Worm (Caenorhabditis elegans) whole organism, mixed stage, embryonic: ENCODE measurements around the gene eak-7.

ENCODE experiments used
- M03D4.4 ChIP-seq: sonication (generic microtip); optimal IDR thresholded peaks from 2 replicates; lab custom pipeline; 2017; ENCODE audit warnings: mild to moderate bottlenecking, missing genetic modification characterization, missing compliant biosample characterization
- bed-3 ChIP-seq: fragments of 200-800 bp; sonication (Bioruptor generic); optimal IDR thresholded peaks from 3 replicates; lab custom pipeline; 2018; ENCODE audit warnings: mild to moderate bottlenecking, missing genetic modification characterization, moderate library complexity, missing compliant biosample characterization
- blmp-1 ChIP-seq: fragments of 150-350 bp; optimal IDR thresholded peaks from 2 replicates; lab custom pipeline; 2014; ENCODE audit warnings: missing biosample characterization, missing genetic modification characterization
- ceh-39 ChIP-seq: fragments of 150-350 bp; optimal IDR thresholded peaks from 2 replicates; lab custom pipeline; 2014; ENCODE audit warnings: missing biosample characterization, missing genetic modification characterization
- ceh-43 ChIP-seq: fragments of 200-800 bp; sonication (Bioruptor generic); optimal IDR thresholded peaks from 2 replicates; lab custom pipeline; 2018; ENCODE audit warnings: mild to moderate bottlenecking, missing genetic modification characterization, moderate library complexity, missing compliant biosample characterization
- ceh-83 ChIP-seq: fragments of 200-800 bp; sonication (Bioruptor generic); optimal IDR thresholded peaks from 2 replicates; lab custom pipeline; 2018; ENCODE audit warnings: mild to moderate bottlenecking, missing genetic modification characterization, missing compliant biosample characterization
- ces-1 ChIP-seq: fragments of 150-350 bp; optimal IDR thresholded peaks from 2 replicates; lab custom pipeline; 2014; ENCODE audit warnings: missing biosample characterization, missing genetic modification reagents, missing genetic modification characterization
- drap-1 ChIP-seq: fragments of 200-800 bp; sonication (Bioruptor generic); optimal IDR thresholded peaks from 3 replicates; lab custom pipeline; 2018; ENCODE audit warnings: mild to moderate bottlenecking, missing genetic modification characterization, missing compliant biosample characterization
- elt-3 ChIP-seq: fragments of 150-350 bp; optimal IDR thresholded peaks from 2 replicates; lab custom pipeline; 2014; ENCODE audit warnings: missing biosample characterization, missing genetic modification characterization
- flh-1 ChIP-seq: fragments of 200-800 bp; sonication (Bioruptor generic); optimal IDR thresholded peaks from 2 replicates; lab custom pipeline; 2018; ENCODE audit warnings: mild to moderate bottlenecking, missing genetic modification characterization, moderate library complexity, missing compliant biosample characterization
- ham-2 ChIP-seq: fragments of 200-800 bp; sonication (Bioruptor generic); optimal IDR thresholded peaks from 2 replicates; lab custom pipeline; 2018; ENCODE audit warnings: mild to moderate bottlenecking, missing genetic modification characterization, missing compliant biosample characterization
- hlh-1 ChIP-seq: fragments of 150-350 bp; optimal IDR thresholded peaks from 2 replicates; lab custom pipeline; 2014; ENCODE audit warnings: missing biosample characterization, missing genetic modification reagents, missing genetic modification characterization
- lin-13 ChIP-seq: fragments of 150-350 bp; optimal IDR thresholded peaks from 2 replicates; lab custom pipeline; 2014; ENCODE audit warnings: missing biosample characterization, missing genetic modification characterization
- lin-32 ChIP-seq: fragments of 200-800 bp; sonication (Bioruptor generic); optimal IDR thresholded peaks from 2 replicates; lab custom pipeline; 2018; ENCODE audit warnings: mild to moderate bottlenecking, missing genetic modification characterization, missing compliant biosample characterization
- lsy-2 ChIP-seq: fragments of 150-350 bp; optimal IDR thresholded peaks from 2 replicates; lab custom pipeline; 2014; ENCODE audit warnings: missing biosample characterization, missing genetic modification characterization
- mab-5 ChIP-seq: fragments of 150-350 bp; optimal IDR thresholded peaks from 2 replicates; lab custom pipeline; 2014; ENCODE audit warnings: missing biosample characterization, missing genetic modification characterization
- mep-1 ChIP-seq: fragments of 150-350 bp; optimal IDR thresholded peaks from 2 replicates; lab custom pipeline; 2017; ENCODE audit warnings: missing biosample characterization, missing genetic modification reagents, missing genetic modification characterization, inconsistent platforms
- mls-2 ChIP-seq: sonication (generic microtip); optimal IDR thresholded peaks from 2 replicates; lab custom pipeline; 2016; ENCODE audit warnings: mild to moderate bottlenecking, missing genetic modification characterization, moderate library complexity, missing compliant biosample characterization
- nhr-12 ChIP-seq: fragments of 150-350 bp; optimal IDR thresholded peaks from 2 replicates; lab custom pipeline; 2014; ENCODE audit warnings: missing biosample characterization, missing genetic modification characterization
- nhr-237 ChIP-seq: fragments of 150-350 bp; optimal IDR thresholded peaks from 2 replicates; lab custom pipeline; 2014; ENCODE audit warnings: missing biosample characterization, missing genetic modification characterization
- nhr-76 ChIP-seq: sonication (generic microtip); optimal IDR thresholded peaks from 2 replicates; lab custom pipeline; 2017; ENCODE audit warnings: missing biosample characterization, missing genetic modification characterization
- pha-4 ChIP-seq: fragments of 150-350 bp; optimal IDR thresholded peaks from 2 replicates; lab custom pipeline; 2018; ENCODE audit warnings: missing biosample characterization, missing genetic modification reagents, missing genetic modification characterization
- sem-2 ChIP-seq: fragments of 200-800 bp; sonication (Bioruptor generic); optimal IDR thresholded peaks from 2 replicates; lab custom pipeline; 2018; ENCODE audit warnings: mild to moderate bottlenecking, missing genetic modification characterization, missing compliant biosample characterization
- snpc-4 ChIP-seq: fragments of 150-350 bp; optimal IDR thresholded peaks from 2 replicates; lab custom pipeline; 2014; ENCODE audit warnings: missing biosample characterization, missing genetic modification characterization
- sptf-1 ChIP-seq: sonication (generic microtip); optimal IDR thresholded peaks from 2 replicates; lab custom pipeline; 2017; ENCODE audit warnings: mild to moderate bottlenecking, missing genetic modification characterization, moderate library complexity, missing compliant biosample characterization
- unc-39 ChIP-seq: fragments of 150-350 bp; optimal IDR thresholded peaks from 2 replicates; lab custom pipeline; 2014; ENCODE audit warnings: missing biosample characterization, missing genetic modification characterization
- unc-62 ChIP-seq: fragments of 150-350 bp; optimal IDR thresholded peaks from 2 replicates; lab custom pipeline; 2014; ENCODE audit warnings: missing biosample characterization, missing genetic modification reagents, missing genetic modification characterization
- zip-8 ChIP-seq: fragments of 150-350 bp; optimal IDR thresholded peaks from 2 replicates; lab custom pipeline; 2014; ENCODE audit warnings: missing biosample characterization, missing genetic modification characterization
- ztf-11 ChIP-seq: fragments of 150-350 bp; optimal IDR thresholded peaks from 2 replicates; lab custom pipeline; 2014; ENCODE audit warnings: missing biosample characterization, missing genetic modification characterization

The eak-7 gene

DNA sequence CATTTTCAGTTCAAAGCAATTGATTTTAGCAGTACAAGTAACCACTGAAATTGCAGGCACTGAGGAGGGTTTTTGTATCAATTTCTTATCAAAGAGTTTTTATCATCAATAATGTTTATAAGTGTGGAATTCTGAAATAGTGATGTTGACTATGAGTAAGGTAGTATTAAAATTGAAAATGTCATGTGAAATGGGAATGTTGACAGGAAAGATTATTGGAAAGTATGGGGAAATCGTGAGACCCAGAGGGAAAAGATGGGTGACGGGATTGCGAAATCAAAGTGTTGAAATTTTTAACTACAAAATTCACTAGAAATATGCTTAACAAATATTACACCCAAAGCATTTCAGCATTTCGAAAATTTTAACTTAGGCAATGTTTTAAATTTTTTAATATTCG, 38.6 kb downstream of the eak-7 start, which contains the start of gene F53B2.8:
Gene F53B2.8 (minus strand): TSS at position 180 of the 400 bp plus-strand sequence.
- TF ChIP-seq mls-2 (tag; lab: Kevin White, UChicago) = no peak
- TF ChIP-seq nhr-237 (tag; lab: Kevin White, UChicago) = no peak
- TF ChIP-seq sem-2 (GFP tag; lab: Kevin White, UChicago) = no peak
- no peak for TF ChIP-seq ceh-83
- no peak for TF ChIP-seq ceh-43

DNA sequence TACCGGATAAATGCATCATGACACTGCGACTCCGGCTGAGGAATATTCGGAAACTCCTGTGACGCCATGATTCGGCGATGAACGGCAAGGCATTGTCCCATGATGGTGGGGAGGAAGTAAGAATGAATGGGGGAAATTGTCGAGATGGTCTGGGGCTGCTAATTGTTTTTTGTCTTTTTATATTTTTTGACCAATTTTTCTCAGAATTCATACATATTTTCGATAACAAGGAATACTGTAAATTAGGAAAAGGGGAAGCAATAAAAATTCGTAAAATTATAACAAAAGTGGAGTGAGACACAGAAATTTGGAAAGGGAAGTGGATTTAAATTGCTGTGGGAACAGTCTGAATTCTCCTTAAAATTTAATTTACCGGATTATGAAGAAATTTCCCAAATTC, 40.4 kb downstream of the eak-7 start, which contains the start of gene eak-4:
Gene eak-4 (minus strand): TSS at position 101 of the 400 bp plus-strand sequence.
- TF ChIP-seq ceh-39 (no peak), lin-13 (tag; lab: Kevin White, UChicago) (no peak), ceh-43 (no peak), ces-1 (GFP tag; lab: Kevin White, UChicago) (no peak), ztf-11 (no peak), sem-2 (GFP tag; lab: Kevin White, UChicago) (no peak)

DNA sequence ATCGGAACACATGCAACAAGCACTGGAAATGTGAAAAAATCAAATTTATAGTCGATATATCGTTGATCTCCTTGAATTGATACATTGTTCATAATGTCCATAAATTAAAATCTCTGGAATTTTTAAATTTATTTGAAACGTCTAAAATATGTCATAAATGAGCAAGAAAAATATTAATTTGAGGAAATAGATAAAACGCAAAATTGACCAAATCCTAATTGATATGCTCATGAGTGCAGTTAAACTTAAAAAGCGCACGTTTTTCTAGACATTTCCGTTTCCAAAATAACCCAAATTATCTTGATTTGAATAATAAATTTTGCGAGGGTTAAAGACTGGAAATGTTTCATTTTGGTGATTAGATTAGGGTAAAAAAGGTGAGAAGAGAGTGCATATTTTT, 43.3 kb downstream of the eak-7 start, which contains the start of gene sru-13:
Gene sru-13 (minus strand): TSS at position 101 of the 400 bp plus-strand sequence.
- TF ChIP-seq ceh-43 = no peak
- no peak for TF ChIP-seq bed-3
- TF ChIP-seq nhr-12 = no peak
- no peak for TF ChIP-seq ham-2 (GFP tag; lab: Kevin White, UChicago)
- TF ChIP-seq elt-3 (tag; lab: Kevin White, UChicago) = no peak
- TF ChIP-seq mab-5 (tag; lab: Kevin White, UChicago) = no peak
- no peak for TF ChIP-seq sptf-1 (tag; lab: Kevin White, UChicago)
- no peak for TF ChIP-seq lin-13 (tag; lab: Kevin White, UChicago)
- no peak for TF ChIP-seq lin-32
- no peak for TF ChIP-seq sem-2 (GFP tag; lab: Kevin White, UChicago)
- TF ChIP-seq pha-4 (tag; lab: Kevin White, UChicago) = no peak
- TF ChIP-seq zip-8 (tag; lab: Kevin White, UChicago) = no peak
- no peak for TF ChIP-seq nhr-76 (tag; lab: Kevin White, UChicago)
- TF ChIP-seq M03D4.4 = no peak
- TF ChIP-seq blmp-1 (tag; lab: Kevin White, UChicago) = no peak
- no peak for TF ChIP-seq nhr-237 (tag; lab: Kevin White, UChicago)
- no peak for TF ChIP-seq unc-62

DNA sequence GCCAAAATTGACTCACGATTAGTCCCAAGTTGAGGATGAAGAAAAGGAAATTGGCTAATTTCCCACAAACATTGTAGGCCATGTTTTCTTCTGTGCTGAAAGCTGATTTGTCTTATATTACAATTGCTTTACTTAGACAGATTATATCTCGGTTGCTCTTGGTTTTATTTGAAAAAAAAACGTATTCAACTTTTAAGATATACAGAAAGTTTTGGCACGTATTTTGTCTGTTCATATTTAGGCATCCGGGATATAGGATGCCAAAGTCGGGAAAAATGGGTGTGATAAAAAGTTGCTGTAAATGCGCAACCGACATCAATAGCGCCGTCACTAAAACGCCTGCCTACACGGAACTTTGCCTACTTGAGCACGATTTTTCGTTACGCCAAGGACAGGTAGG, 45.6 kb downstream of the eak-7 start, which contains the start of gene tsp-4:
Gene tsp-4 (minus strand): TSS at position 101 of the 400 bp plus-strand sequence.
- TF ChIP-seq ceh-83 (no peak), mep-1 (tag; lab: Kevin White, UChicago) (no peak), blmp-1 (tag; lab: Kevin White, UChicago) (no peak), ceh-39 (no peak), bed-3 (no peak), snpc-4 (tag; lab: Kevin White, UChicago) (no peak), unc-39 (no peak), lsy-2 (tag; lab: Kevin White, UChicago) (no peak), flh-1 (no peak), lin-13 (tag; lab: Kevin White, UChicago) (no peak), ztf-11 (no peak), mls-2 (tag; lab: Kevin White, UChicago) (no peak), lin-32 (no peak), hlh-1 (tag; lab: Kevin White, UChicago) (no peak), drap-1 (GFP tag; lab: Kevin White, UChicago) (no peak), nhr-237 (tag; lab: Kevin White, UChicago) (no peak)
